Worm (Caenorhabditis elegans) whole organism, midembryonic: ENCODE measurements around the gene M142.8.

Experiments
- T22C8.4 ChIP-seq: fragments of 200-800 bp; sonication (Bioruptor generic); IDR thresholded peaks from 2 replicates; pipeline ENCODE4 v1.3.6; 2022; ENCODE audit warnings: missing genetic modification characterization, missing compliant biosample characterization
- cog-1 ChIP-seq: sonication (generic microtip); optimal IDR thresholded peaks from 2 replicates; lab custom pipeline; 2016; ENCODE audit warnings: missing genetic modification characterization, missing compliant biosample characterization
- flt-1 ChIP-seq: fragments of 200-800 bp; sonication (Bioruptor generic); IDR thresholded peaks from 2 replicates; pipeline ENCODE4 v1.3.6; 2022; ENCODE audit warnings: missing genetic modification characterization, missing compliant biosample characterization
- klf-2 ChIP-seq: fragments of 200-800 bp; sonication (Bioruptor generic); conservative IDR thresholded peaks from 2 replicates; pipeline ENCODE4 v1.3.6; 2022; ENCODE audit warnings: missing genetic modification reagents, missing genetic modification characterization, missing compliant biosample characterization
- med-1 ChIP-seq: sonication (generic microtip); optimal IDR thresholded peaks from 2 replicates; lab custom pipeline; 2017; ENCODE audit warnings: missing genetic modification characterization, mild to moderate bottlenecking, missing compliant biosample characterization, antibody characterized with exemption, missing genetic modification reagents; ENCODE audit not compliant: insufficient read depth
- ref-1 ChIP-seq: fragments of 200-800 bp; sonication (Bioruptor generic); conservative IDR thresholded peaks from 2 replicates; pipeline ENCODE4 v1.3.6; 2022; ENCODE audit warnings: missing genetic modification reagents, missing genetic modification characterization, missing compliant biosample characterization
- tab-1 ChIP-seq: fragments of 200-800 bp; sonication (Bioruptor generic); IDR thresholded peaks from 2 replicates; pipeline ENCODE4 v1.3.6; 2022; ENCODE audit warnings: missing genetic modification characterization, missing compliant biosample characterization
- ztf-23 ChIP-seq: fragments of 200-800 bp; sonication (Bioruptor generic); IDR thresholded peaks from 2 replicates; pipeline ENCODE4 v1.3.6; 2022; ENCODE audit warnings: missing genetic modification reagents, missing genetic modification characterization, missing compliant biosample characterization
- ztf-29 ChIP-seq: fragments of 200-800 bp; sonication (Bioruptor generic); IDR thresholded peaks from 2 replicates; pipeline ENCODE4 v1.3.6; 2022; ENCODE audit warnings: missing genetic modification reagents, missing genetic modification characterization, missing compliant biosample characterization

The M142.8 gene

ce11 chrIII:10930850-10931249 is 2.6 kb upstream of the M142.8 start, which contains the start of gene M142.5:
M142.5 (plus strand) TSS chrIII:10931201.
- TF ChIP-seq ref-1 (GFP tag; lab: Robert Waterston, UW) = no peak
- no peak for TF ChIP-seq klf-2 (GFP tag; lab: Robert Waterston, UW)
- no peak for TF ChIP-seq cog-1 (tag; lab: Kevin White, UChicago)
- TF ChIP-seq med-1 (GFP tag; lab: Kevin White, UChicago) = no peak
- no peak for TF ChIP-seq ztf-29 (GFP tag; lab: Robert Waterston, UW)
- no peak for TF ChIP-seq T22C8.4 (GFP tag; lab: Robert Waterston, UW)
- TF ChIP-seq tab-1 (GFP tag; lab: Robert Waterston, UW) = no peak

ce11 chrIII:10935944-10936343 is 2.5 kb downstream of the M142.8 start, which contains the start of gene rle-1:
rle-1 (plus strand) TSS chrIII:10936244.
- no peak for TF ChIP-seq flt-1 (GFP tag; lab: Robert Waterston, UW)
- TF ChIP-seq T22C8.4 (GFP tag; lab: Robert Waterston, UW) = no peak
- no peak for TF ChIP-seq klf-2 (GFP tag; lab: Robert Waterston, UW)
- no peak for TF ChIP-seq ztf-29 (GFP tag; lab: Robert Waterston, UW)
- no peak for TF ChIP-seq tab-1 (GFP tag; lab: Robert Waterston, UW)
- TF ChIP-seq med-1 (GFP tag; lab: Kevin White, UChicago) = no peak
- TF ChIP-seq ztf-23 (GFP tag; lab: Robert Waterston, UW) = no peak
- no peak for TF ChIP-seq ref-1 (GFP tag; lab: Robert Waterston, UW)
- TF ChIP-seq cog-1 (tag; lab: Kevin White, UChicago) = no peak

DNA sequence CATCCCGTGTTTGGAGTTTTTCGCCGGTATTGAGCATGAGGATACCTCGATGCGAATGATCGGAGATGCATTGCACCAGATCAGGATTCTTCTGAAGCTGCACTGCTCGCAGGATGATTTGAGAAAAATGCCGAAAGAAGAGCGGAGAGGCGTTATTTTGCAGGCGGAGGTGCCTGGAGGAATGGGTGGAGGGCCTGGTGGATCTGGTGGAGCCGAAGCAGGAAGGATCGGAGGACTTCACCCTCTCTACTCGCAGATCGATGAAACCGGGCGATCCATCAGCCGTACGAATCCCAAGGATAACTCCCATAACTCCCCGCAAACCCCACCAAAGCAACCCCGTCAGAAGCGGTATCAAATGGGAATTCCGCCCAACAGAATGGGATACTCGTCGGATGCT is 5.8 kb downstream of the M142.8 start:
- TF ChIP-seq flt-1 (GFP tag; lab: Robert Waterston, UW) = no peak
- TF ChIP-seq ztf-23 (GFP tag; lab: Robert Waterston, UW) = no peak
- TF ChIP-seq T22C8.4 (GFP tag; lab: Robert Waterston, UW) = no peak
- TF ChIP-seq med-1 (GFP tag; lab: Kevin White, UChicago) = no peak

DNA sequence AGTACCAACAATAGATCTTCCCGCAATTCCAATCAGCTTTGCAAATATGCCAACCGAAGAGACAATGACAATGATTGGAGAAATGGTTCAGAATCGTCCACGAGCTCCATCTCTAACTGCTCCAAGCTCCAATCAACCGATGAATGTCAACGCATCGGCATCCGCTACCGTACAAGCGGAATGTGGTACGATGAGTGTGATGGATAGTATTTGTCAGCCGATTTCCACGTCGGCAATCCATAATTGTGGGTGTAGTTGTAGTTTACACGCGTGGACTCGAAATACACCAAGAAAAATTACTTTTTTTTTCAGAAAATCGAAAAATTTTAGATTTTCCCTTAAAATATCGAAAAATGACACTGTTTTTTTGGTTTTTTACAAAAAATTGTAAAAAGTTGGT is 9.5 kb downstream of the M142.8 start:
- TF ChIP-seq T22C8.4 (GFP tag; lab: Robert Waterston, UW) = no peak
- TF ChIP-seq klf-2 (GFP tag; lab: Robert Waterston, UW) = no peak
- TF ChIP-seq ztf-29 (GFP tag; lab: Robert Waterston, UW) = no peak
- no peak for TF ChIP-seq tab-1 (GFP tag; lab: Robert Waterston, UW)

DNA sequence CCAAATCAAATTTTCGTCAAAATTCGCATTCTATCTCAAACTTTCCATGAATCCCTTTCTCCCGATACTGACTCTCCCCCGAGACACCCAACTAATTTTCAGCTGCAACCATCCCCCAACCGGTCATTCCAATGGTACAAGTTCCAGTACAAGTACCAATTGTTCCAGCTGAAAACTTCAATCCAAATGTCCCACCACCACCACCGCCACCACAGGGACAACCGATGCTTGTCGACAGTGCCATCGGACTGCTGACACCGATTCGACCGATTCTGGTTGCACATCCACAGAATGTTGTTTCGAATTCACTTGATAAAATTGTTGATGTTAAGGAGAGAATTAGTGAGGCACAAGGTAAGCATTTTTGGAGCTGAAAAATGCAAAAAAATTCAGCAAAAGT is 12.1 kb downstream of the M142.8 start:
- TF ChIP-seq ztf-23 (GFP tag; lab: Robert Waterston, UW) = no peak
- no peak for TF ChIP-seq ref-1 (GFP tag; lab: Robert Waterston, UW)
- TF ChIP-seq med-1 (GFP tag; lab: Kevin White, UChicago) = no peak
- TF ChIP-seq ztf-29 (GFP tag; lab: Robert Waterston, UW) = no peak
- no peak for TF ChIP-seq T22C8.4 (GFP tag; lab: Robert Waterston, UW)
- TF ChIP-seq tab-1 (GFP tag; lab: Robert Waterston, UW) = no peak
- no peak for TF ChIP-seq flt-1 (GFP tag; lab: Robert Waterston, UW)
- no peak for TF ChIP-seq cog-1 (tag; lab: Kevin White, UChicago)
- TF ChIP-seq klf-2 (GFP tag; lab: Robert Waterston, UW) = no peak

- no peak for TF ChIP-seq ztf-29 (GFP tag; lab: Robert Waterston, UW)
- TF ChIP-seq T22C8.4 (GFP tag; lab: Robert Waterston, UW) = no peak
- no peak for TF ChIP-seq flt-1 (GFP tag; lab: Robert Waterston, UW)
- no peak for TF ChIP-seq klf-2 (GFP tag; lab: Robert Waterston, UW)
- no peak for TF ChIP-seq med-1 (GFP tag; lab: Kevin White, UChicago)
- no peak for TF ChIP-seq ref-1 (GFP tag; lab: Robert Waterston, UW)
- TF ChIP-seq tab-1 (GFP tag; lab: Robert Waterston, UW) = no peak
- no peak for TF ChIP-seq ztf-23 (GFP tag; lab: Robert Waterston, UW)
- TF ChIP-seq cog-1 (tag; lab: Kevin White, UChicago) = no peak
Measured at ce11 chrIII:10947155-10947554, 13.7 kb downstream of the M142.8 start, which contains the start of gene strd-1. strd-1 (plus strand) TSS chrIII:10947455.

DNA sequence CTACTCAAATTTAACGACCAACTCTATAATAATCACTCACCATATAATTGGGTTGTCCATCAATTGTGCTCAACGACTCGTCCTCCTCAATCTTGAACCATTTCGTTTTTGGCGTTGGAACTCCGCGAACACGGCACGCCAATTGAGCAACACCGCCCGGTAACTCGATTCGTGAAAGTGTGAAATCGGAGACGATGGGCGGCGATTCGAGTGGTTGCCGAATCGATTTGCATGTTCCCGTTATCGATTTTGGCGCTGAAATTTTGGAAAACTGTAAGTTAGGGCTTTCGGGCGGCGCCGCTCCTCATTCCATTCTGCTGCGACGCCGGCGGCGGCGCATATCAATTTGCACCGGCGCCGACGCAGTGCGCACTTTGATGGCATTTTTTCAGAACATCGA is 18.3 kb downstream of the M142.8 start:
- TF ChIP-seq cog-1 (tag; lab: Kevin White, UChicago) (no peak), ref-1 (GFP tag; lab: Robert Waterston, UW) (no peak)

DNA sequence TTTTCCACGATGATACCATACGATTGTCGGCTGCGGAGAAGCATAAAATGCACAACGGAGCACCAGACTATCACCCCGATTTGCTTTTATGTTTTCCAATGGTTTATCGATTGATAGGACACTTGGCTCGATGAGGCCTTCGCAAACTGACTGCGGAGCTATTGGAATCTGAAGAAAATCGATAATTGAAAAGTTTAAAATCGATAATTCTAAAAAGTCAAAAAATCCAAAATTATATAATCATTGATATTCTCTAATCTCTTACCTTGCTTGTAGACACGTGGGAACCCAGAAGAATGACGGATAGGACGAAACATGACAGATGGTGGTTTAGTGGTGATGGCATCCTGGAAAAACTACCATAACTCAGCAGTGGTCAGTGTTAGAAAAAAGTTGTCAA is 19.7 kb downstream of the M142.8 start, which contains the start of gene zig-5:
Gene zig-5 (minus strand): TSS at position 349 of the 400 bp plus-strand sequence.
- TF ChIP-seq ref-1 (GFP tag; lab: Robert Waterston, UW) = no peak
- TF ChIP-seq ztf-23 (GFP tag; lab: Robert Waterston, UW) = no peak
- no peak for TF ChIP-seq tab-1 (GFP tag; lab: Robert Waterston, UW)
- TF ChIP-seq med-1 (GFP tag; lab: Kevin White, UChicago) = no peak
- TF ChIP-seq T22C8.4 (GFP tag; lab: Robert Waterston, UW) = no peak; the same call in 1 of the 2 replicates
- TF ChIP-seq ztf-29 (GFP tag; lab: Robert Waterston, UW) = no peak
- TF ChIP-seq klf-2 (GFP tag; lab: Robert Waterston, UW) = no peak
- no peak for TF ChIP-seq cog-1 (tag; lab: Kevin White, UChicago)
- TF ChIP-seq flt-1 (GFP tag; lab: Robert Waterston, UW) = no peak

DNA sequence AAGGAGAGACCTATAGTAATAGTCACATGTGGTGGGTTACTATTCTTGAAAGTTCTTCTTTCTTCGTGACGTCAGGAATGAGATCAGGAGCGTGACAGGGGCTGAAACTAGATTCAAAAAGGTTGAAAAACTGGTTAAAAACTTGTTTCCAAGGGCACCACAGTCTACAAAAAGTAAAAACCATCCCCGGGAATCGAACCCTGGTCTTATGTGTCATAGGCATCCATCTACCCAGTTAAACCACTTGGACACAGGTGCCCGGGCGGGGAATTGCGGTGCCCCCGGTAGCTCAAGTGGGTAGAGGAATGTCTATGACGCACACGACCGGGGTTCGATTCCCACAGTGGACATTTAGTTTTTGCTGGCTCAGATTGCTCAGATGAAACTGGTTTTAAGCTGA is 23.8 kb downstream of the M142.8 start:
- TF ChIP-seq cog-1 (tag; lab: Kevin White, UChicago) = no peak
- TF ChIP-seq klf-2 (GFP tag; lab: Robert Waterston, UW) = no peak
- no peak for TF ChIP-seq T22C8.4 (GFP tag; lab: Robert Waterston, UW)
- TF ChIP-seq med-1 (GFP tag; lab: Kevin White, UChicago) = no peak
- TF ChIP-seq ztf-23 (GFP tag; lab: Robert Waterston, UW) = no peak
- TF ChIP-seq flt-1 (GFP tag; lab: Robert Waterston, UW) = no peak
- TF ChIP-seq tab-1 (GFP tag; lab: Robert Waterston, UW) = no peak
- no peak for TF ChIP-seq ztf-29 (GFP tag; lab: Robert Waterston, UW)
- no peak for TF ChIP-seq ref-1 (GFP tag; lab: Robert Waterston, UW)
